Worm (Caenorhabditis elegans): ENCODE data around the gene C15B12.4.

Gene C15B12.4

DNA sequence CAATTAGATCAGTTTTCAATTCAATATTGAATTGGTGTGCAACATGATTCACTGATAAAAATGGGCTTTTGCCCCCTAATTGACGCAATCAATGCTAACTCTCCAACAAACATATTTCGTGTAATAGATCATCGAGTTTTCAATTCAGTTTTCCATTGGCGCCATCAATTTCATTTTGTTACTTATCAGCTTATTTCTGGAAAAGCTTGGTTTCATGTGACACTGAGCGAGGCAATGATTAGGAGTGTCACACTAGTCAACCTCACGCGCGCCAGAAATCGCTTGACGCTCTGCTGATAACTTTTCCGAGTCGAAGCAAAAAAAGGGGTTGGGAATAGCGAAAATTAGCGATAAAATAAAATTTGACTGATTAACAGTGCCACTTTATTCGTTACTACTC, 45.0 kb upstream of the C15B12.4 start, which contains the start of gene ets-4 (continued):
- TF ChIP-seq sptf-2 (GFP tag; optimal IDR thresholded peaks at IDR 0.05) = no peak
- peak; percentile 70 for TF ChIP-seq unc-62 (GFP tag; optimal IDR thresholded peaks at IDR 0.05)
- no peak for TF ChIP-seq lin-26 (GFP tag; IDR thresholded peaks at IDR 0.05)
- no peak for TF ChIP-seq zfh-2 (GFP tag; conservative IDR thresholded peaks at IDR 0.05)
- no peak for TF ChIP-seq Y67H2A.10 (GFP tag; conservative IDR thresholded peaks at IDR 0.05)
- TF ChIP-seq lsy-27 (tag; optimal IDR thresholded peaks at IDR 0.05; ENCODE audit: borderline replicate concordance, insufficient read depth) = no peak
- no peak for TF ChIP-seq C17E4.6 (GFP tag; IDR thresholded peaks at IDR 0.05)
- TF ChIP-seq K12H6.12 (tag; optimal IDR thresholded peaks at IDR 0.05) = no peak
- TF ChIP-seq akir-1 (GFP tag; optimal IDR thresholded peaks at IDR 0.05) = no peak
- no peak for TF ChIP-seq ama-1 (optimal IDR thresholded peaks at IDR 0.05)
- no peak for TF ChIP-seq ama-1 (GFP tag; optimal IDR thresholded peaks at IDR 0.05)
- no peak for TF ChIP-seq madf-10 (tag; optimal IDR thresholded peaks at IDR 0.05)
- no peak for TF ChIP-seq hlh-12 (tag; optimal IDR thresholded peaks at IDR 0.05)
- no peak for TF ChIP-seq F49E8.2 (tag; optimal IDR thresholded peaks at IDR 0.05; ENCODE audit: insufficient read depth)
- no peak for TF ChIP-seq ZK185.1 (tag; optimal IDR thresholded peaks at IDR 0.05; ENCODE audit: poor library complexity, severe bottlenecking)
- no peak for TF ChIP-seq F55B11.4 (tag; optimal IDR thresholded peaks at IDR 0.05; ENCODE audit: borderline replicate concordance, insufficient read depth)
- TF ChIP-seq pha-4 (tag; optimal IDR thresholded peaks at IDR 0.05) = no peak
- no peak for TF ChIP-seq F22D6.2 (tag; optimal IDR thresholded peaks at IDR 0.05)
- no peak for TF ChIP-seq let-526 (GFP tag; IDR thresholded peaks at IDR 0.05)
- no peak for TF ChIP-seq rcor-1 (GFP tag; IDR thresholded peaks at IDR 0.05)
- TF ChIP-seq unc-130 (GFP tag; optimal IDR thresholded peaks at IDR 0.05) = no peak
- no peak for TF ChIP-seq nhr-179 (tag; optimal IDR thresholded peaks at IDR 0.05)
- TF ChIP-seq snpc-3.4 (tag; optimal IDR thresholded peaks at IDR 0.05) = no peak
- no peak for TF ChIP-seq Y53F4B.3 (GFP tag; IDR thresholded peaks at IDR 0.05)
- TF ChIP-seq bed-1 (GFP tag; IDR thresholded peaks at IDR 0.05) = no peak
- TF ChIP-seq zim-3 (tag; optimal IDR thresholded peaks at IDR 0.05) = no peak
- TF ChIP-seq let-607 (tag; optimal IDR thresholded peaks at IDR 0.05) = peak; percentile 79 to 80
- no peak for TF ChIP-seq F57A8.1 (GFP tag; optimal IDR thresholded peaks at IDR 0.05)
- no peak for TF ChIP-seq hsf-1 (GFP tag; IDR thresholded peaks at IDR 0.05)
- TF ChIP-seq madf-6 (GFP tag; IDR thresholded peaks at IDR 0.05) = no peak
- TF ChIP-seq nhr-27 (tag; optimal IDR thresholded peaks at IDR 0.05) = no peak
- no peak for TF ChIP-seq ceh-100 (GFP tag; IDR thresholded peaks at IDR 0.05)

DNA sequence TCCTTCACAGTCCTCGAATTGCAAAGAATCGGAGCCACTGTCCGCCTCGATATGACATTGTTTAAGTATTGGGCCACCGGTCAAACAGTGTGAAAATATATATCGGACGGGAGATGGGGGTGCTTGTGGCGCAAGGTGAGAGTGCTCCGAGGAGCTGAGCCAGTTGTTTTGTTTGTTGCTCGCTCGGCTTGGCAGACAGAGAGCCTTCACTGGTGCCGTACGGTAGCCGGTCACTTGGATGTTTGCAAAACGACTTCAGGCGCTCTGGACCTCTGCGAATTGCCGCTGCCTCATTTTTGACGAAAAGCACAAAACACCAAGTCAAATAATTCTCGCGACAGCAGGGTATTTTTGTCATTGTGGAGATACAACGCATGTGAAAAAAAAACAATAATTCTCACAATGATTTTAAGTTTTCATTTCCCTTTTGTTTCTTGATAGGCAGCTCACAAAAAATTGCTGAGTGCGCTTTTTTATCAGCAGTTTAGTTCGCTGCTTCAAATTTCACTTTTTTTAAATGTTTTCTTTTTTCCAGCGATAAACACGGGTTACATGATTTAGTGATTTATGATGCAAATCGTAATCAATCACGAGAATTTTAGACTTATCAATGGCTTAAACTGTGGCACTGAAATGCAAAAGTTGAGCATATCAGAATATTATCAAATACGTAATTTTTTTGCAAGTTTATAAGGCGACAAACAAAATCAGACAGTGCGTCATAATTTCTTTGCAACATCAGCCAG, 43.6 kb upstream of the C15B12.4 start:
- TF ChIP-seq let-607 (tag; optimal IDR thresholded peaks at IDR 0.05) = peak in 1 of 2 experiments; percentile 46
- TF ChIP-seq nhr-80 (tag; optimal IDR thresholded peaks at IDR 0.05) = peak; percentile 81
- TF ChIP-seq dpl-1 (GFP tag; optimal IDR thresholded peaks at IDR 0.05) = no peak
- TF ChIP-seq cebp-1 (GFP tag; IDR thresholded peaks at IDR 0.05) = no peak
- TF ChIP-seq cebp-1 (tag; optimal IDR thresholded peaks at IDR 0.05) = peak; percentile 32
- TF ChIP-seq attf-3 (GFP tag; conservative IDR thresholded peaks at IDR 0.05) = no peak
- no peak for TF ChIP-seq hrde-1 (tag; optimal IDR thresholded peaks at IDR 0.05; ENCODE audit: borderline replicate concordance)
- no peak for TF ChIP-seq rcor-1 (GFP tag; IDR thresholded peaks at IDR 0.05)
- TF ChIP-seq unc-130 (GFP tag; optimal IDR thresholded peaks at IDR 0.05) = no peak
- TF ChIP-seq athp-1 (tag; optimal IDR thresholded peaks at IDR 0.05) = no peak
- no peak for TF ChIP-seq nhr-179 (tag; optimal IDR thresholded peaks at IDR 0.05)
- TF ChIP-seq zfh-2 (GFP tag; conservative IDR thresholded peaks at IDR 0.05) = peak; percentile 74
- TF ChIP-seq ekl-4 (GFP tag; IDR thresholded peaks at IDR 0.05) = no peak
- no peak for TF ChIP-seq attf-5 (GFP tag; optimal IDR thresholded peaks at IDR 0.05)
- TF ChIP-seq ceh-58 (GFP tag; IDR thresholded peaks at IDR 0.05) = no peak
- TF ChIP-seq egrh-3 (GFP tag; IDR thresholded peaks at IDR 0.05) = no peak
- no peak for TF ChIP-seq pbrm-1 (GFP tag; IDR thresholded peaks at IDR 0.05)

Data from whole organism, young adult.